Worm (Caenorhabditis elegans): ENCODE results near the gene Y80D3A.8.

Gene Y80D3A.8

DNA sequence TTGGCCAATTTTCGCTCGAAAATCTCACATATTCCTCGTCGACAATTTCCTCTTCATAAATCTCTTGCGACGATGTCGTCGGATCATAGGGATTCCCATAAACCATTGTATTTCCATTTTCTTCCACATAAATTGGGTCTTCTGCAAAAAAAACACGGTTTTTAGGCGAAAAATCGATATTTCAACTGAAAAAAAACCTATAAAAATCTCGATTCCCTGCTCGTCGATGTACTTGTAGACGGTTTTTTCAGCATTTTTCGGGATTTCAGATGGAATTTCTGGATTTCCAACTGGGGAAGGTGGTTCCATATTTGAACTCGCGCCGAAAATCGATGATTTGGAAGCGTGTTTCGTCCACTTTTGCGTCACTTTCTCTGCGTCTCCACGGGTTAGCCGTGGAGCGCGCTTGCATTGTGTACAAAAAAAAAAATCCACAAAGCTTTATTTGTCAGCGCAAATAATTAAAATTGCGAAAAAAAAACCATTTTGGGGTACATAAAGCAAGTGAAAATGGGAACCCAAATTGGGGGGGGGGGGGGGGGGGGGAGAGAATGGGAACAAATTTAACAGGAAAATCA, 27.1 kb downstream of the Y80D3A.8 start, which contains the start of gene Y39B6A.43 (continued):
- TF ChIP-seq unc-39 (tag; optimal IDR thresholded peaks at IDR 0.05) (peak; percentile 85), nhr-21 (tag; optimal IDR thresholded peaks at IDR 0.05) (peak; percentile 94), mab-5 (tag; optimal IDR thresholded peaks at IDR 0.05) (peak; percentile 92), ceh-16 (tag; optimal IDR thresholded peaks at IDR 0.05) (peak; percentile 55), snpc-4 (tag; optimal IDR thresholded peaks at IDR 0.05) (peak; percentile 83), lin-39 (tag; optimal IDR thresholded peaks at IDR 0.05) (no peak), sma-3 (GFP tag; optimal IDR thresholded peaks at IDR 0.05) (peak; percentile 91), peb-1 (tag; optimal IDR thresholded peaks at IDR 0.05) (no peak), egl-27 (tag; optimal IDR thresholded peaks at IDR 0.05) (peak; percentile 80), unc-62 (GFP tag; optimal IDR thresholded peaks at IDR 0.05) (no peak), mdl-1 (tag; optimal IDR thresholded peaks at IDR 0.05) (peak in 1 of 2 experiments; percentile 72), ZK546.5 (tag; optimal IDR thresholded peaks at IDR 0.05) (peak; percentile 68), skn-1 (tag; optimal IDR thresholded peaks at IDR 0.05) (peak; percentile 57), elt-1 (tag; optimal IDR thresholded peaks at IDR 0.05) (no peak), crh-2 (tag; optimal IDR thresholded peaks at IDR 0.05) (peak; percentile 97), fos-1 (tag; optimal IDR thresholded peaks at IDR 0.05) (peak; percentile 90), nhr-129 (tag; optimal IDR thresholded peaks at IDR 0.05) (peak; percentile 96)

DNA sequence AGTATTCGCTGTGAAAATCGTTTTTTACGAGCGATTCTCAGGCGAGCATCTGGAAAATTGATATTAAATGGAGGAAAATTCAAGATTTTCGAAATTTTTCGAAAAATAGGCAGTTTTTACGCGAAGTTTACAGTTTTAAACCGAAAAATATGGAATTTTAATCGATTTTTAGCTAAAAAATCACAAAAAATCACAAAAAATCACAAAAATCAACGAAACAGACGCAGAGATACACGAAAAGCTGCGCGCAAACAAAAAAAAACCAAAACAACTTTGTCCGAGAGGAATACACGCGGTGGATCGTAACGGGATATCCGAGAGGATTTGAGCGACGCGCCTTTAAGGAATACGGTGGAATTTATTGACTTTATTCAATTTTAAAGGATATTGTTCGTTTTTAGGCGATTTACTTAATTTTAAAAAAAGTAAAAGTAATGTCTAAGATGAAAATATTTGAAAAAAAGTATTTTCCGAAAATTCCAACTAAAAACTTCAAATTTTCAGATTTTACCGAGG, 29.2 kb downstream of the Y80D3A.8 start, which contains the start of gene Y39B6A.42:
TSS of gene Y39B6A.42 (minus strand) at position 51 of the 516 bp plus-strand sequence.
- no peak for TF ChIP-seq snpc-4 (tag; optimal IDR thresholded peaks at IDR 0.05)

ce11 chrV:18976539-18976938, 36.1 kb downstream of the Y80D3A.8 start:
- TF ChIP-seq aly-2 (tag; optimal IDR thresholded peaks at IDR 0.05) (no peak), fos-1 (tag; optimal IDR thresholded peaks at IDR 0.05) (peak; percentile 29)

ce11 chrV:18977876-18978275, 37.4 kb downstream of the Y80D3A.8 start, which contains the start of gene Y39B6A.41:
Gene Y39B6A.41, minus strand, starts transcription at chrV:18977976.
- TF ChIP-seq C34F6.9 (tag; optimal IDR thresholded peaks at IDR 0.05) (no peak), aly-2 (tag; optimal IDR thresholded peaks at IDR 0.05) (no peak), mdl-1 (tag; optimal IDR thresholded peaks at IDR 0.05) (no peak), elt-3 (tag; optimal IDR thresholded peaks at IDR 0.05) (no peak), blmp-1 (tag; optimal IDR thresholded peaks at IDR 0.05; ENCODE audit: insufficient read depth) (no peak), lin-11 (tag; optimal IDR thresholded peaks at IDR 0.05) (no peak), ztf-11 (tag; optimal IDR thresholded peaks at IDR 0.05) (no peak), F13H6.1 (tag; optimal IDR thresholded peaks at IDR 0.05) (no peak), ztf-4 (tag; optimal IDR thresholded peaks at IDR 0.05) (no peak), fos-1 (tag; optimal IDR thresholded peaks at IDR 0.05) (no peak), mab-5 (tag; optimal IDR thresholded peaks at IDR 0.05) (no peak)

DNA sequence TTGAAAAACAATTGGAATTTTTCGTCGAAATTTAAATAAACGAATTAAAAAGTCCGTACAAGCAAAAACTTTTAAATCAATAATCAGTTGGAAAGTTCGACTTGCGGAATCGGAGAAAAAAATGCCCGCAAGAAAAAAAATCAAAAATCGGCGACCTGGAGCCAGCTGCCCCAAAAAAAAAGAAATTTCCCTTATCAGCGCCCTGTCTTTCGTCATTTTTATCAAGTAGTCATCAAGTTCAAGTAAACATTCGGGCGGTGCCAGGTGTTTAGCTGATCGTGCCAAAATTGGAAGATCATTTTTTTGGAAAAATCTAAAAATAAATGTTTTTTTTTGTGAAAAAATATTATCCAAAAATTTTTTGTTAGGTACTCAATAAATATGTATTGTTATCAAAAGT, 37.9 kb downstream of the Y80D3A.8 start:
- TF ChIP-seq lin-11 (tag; optimal IDR thresholded peaks at IDR 0.05), result no peak
- TF ChIP-seq fos-1 (tag; optimal IDR thresholded peaks at IDR 0.05), result peak; percentile 61

- TF ChIP-seq nhr-12 (tag; optimal IDR thresholded peaks at IDR 0.05) (no peak), elt-3 (tag; optimal IDR thresholded peaks at IDR 0.05) (no peak), sma-9 (GFP tag; optimal IDR thresholded peaks at IDR 0.05) (peak; percentile 77), sma-9 (tag; optimal IDR thresholded peaks at IDR 0.05) (no peak), unc-55 (GFP tag; optimal IDR thresholded peaks at IDR 0.05) (peak; percentile 71), ztf-4 (tag; optimal IDR thresholded peaks at IDR 0.05) (no peak), F13H6.1 (tag; optimal IDR thresholded peaks at IDR 0.05) (peak; percentile 60), blmp-1 (tag; optimal IDR thresholded peaks at IDR 0.05; ENCODE audit: insufficient read depth) (no peak), lin-11 (tag; optimal IDR thresholded peaks at IDR 0.05) (peak; percentile 38), gmeb-1 (tag; optimal IDR thresholded peaks at IDR 0.05) (peak; percentile 87), lin-13 (GFP tag; optimal IDR thresholded peaks at IDR 0.05) (peak; percentile 49), C34F6.9 (tag; optimal IDR thresholded peaks at IDR 0.05) (peak; percentile 66), nhr-25 (tag; optimal IDR thresholded peaks at IDR 0.05) (peak; percentile 60), ceh-16 (tag; optimal IDR thresholded peaks at IDR 0.05) (no peak), snpc-4 (tag; optimal IDR thresholded peaks at IDR 0.05) (peak; percentile 9), sma-3 (GFP tag; optimal IDR thresholded peaks at IDR 0.05) (peak; percentile 78), lsy-2 (tag; optimal IDR thresholded peaks at IDR 0.05) (peak; percentile 54 to 75), egl-27 (tag; optimal IDR thresholded peaks at IDR 0.05) (no peak), crh-2 (tag; optimal IDR thresholded peaks at IDR 0.05) (peak; percentile 55)
Measured at ce11 chrV:18980980-18981529, 40.6 kb downstream of the Y80D3A.8 start, which contains the start of the genes mrps-35 and sws-1. Gene mrps-35, plus strand, starts transcription at chrV:18981306. Gene sws-1, minus strand, starts transcription at chrV:18981479.

Data from whole organism, L2 larva.